Worm (Caenorhabditis elegans): ENCODE results near the gene ZK622.5.

DNA sequence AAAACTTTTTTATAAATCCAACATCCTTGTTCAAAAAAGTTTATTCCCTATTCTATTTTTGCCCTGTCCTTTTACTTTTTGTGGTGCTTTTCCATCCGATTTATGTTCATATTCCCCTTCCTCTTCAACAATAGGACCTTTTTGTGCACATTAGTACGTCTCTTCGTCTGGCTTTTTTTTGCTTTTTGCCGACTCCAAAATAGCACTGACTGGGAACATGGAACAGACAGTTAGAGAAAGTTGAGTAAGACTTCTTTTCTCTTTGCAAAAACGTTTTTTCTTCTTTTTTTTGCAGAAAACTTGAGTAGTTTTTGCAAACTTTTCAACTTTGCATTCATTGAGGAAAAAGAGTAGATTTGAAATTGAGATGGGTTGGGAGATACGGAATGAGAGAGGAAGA lies 12.6 kb downstream of the ZK622.5 start:
- TF ChIP-seq aly-2 (tag; optimal IDR thresholded peaks at IDR 0.05), result no peak
- TF ChIP-seq nhr-23 (tag; optimal IDR thresholded peaks at IDR 0.05), result no peak
- TF ChIP-seq nhr-11 (tag; optimal IDR thresholded peaks at IDR 0.05), result no peak
